Worm (Caenorhabditis elegans) whole organism, L2 larva: ENCODE data around the gene cam-1.

Experiments used
- ama-1 ChIP-seq: fragments of 150-350 bp; optimal IDR thresholded peaks from 2 replicates; lab custom pipeline; 2018; ENCODE audit warnings: inconsistent platforms
- blmp-1 ChIP-seq: sonication (generic microtip); optimal IDR thresholded peaks from 2 replicates; lab custom pipeline; 2017; ENCODE audit warnings: missing genetic modification characterization, mild to moderate bottlenecking, missing compliant biosample characterization, antibody characterized with exemption, moderate library complexity; ENCODE audit not compliant: insufficient read depth
- egl-27 ChIP-seq: sonication (generic microtip); optimal IDR thresholded peaks from 3 replicates; lab custom pipeline; 2017; ENCODE audit warnings: missing biosample characterization, missing genetic modification reagents, missing genetic modification characterization
- nhr-11 ChIP-seq: fragments of 150-350 bp; optimal IDR thresholded peaks from 2 replicates; lab custom pipeline; 2014; ENCODE audit warnings: missing biosample characterization, missing genetic modification characterization
- nhr-237 ChIP-seq: fragments of 150-350 bp; optimal IDR thresholded peaks from 2 replicates; lab custom pipeline; 2014; ENCODE audit warnings: missing biosample characterization, missing genetic modification characterization
- unc-62 ChIP-seq: fragments of 150-350 bp; optimal IDR thresholded peaks from 2 replicates; lab custom pipeline; 2014; ENCODE audit warnings: missing biosample characterization, missing genetic modification reagents, missing genetic modification characterization

DNA sequence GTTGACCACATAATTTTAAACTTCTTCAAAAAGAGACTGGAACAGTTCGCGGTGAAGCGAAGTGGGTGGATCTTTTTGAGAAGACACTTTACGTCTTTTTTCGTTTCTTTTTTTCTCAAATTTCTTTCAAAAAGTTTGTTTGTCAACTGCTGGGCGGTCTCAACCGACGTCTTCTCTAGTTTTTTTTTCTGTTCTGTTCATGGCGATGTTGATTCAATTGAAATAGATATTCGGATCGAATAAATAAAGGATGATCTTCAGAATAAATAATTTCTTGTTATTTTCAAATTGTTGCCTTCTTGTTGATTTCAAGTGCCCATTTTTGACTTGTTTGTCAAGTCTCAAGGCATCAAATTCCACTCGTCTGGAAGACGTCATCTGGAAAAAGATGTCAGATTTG lies 59.7 kb downstream of the cam-1 start, which contains the start of gene T26C5.4:
- no peak for TF ChIP-seq blmp-1
- no peak for TF ChIP-seq ama-1
- TF ChIP-seq unc-62 (GFP tag; lab: Kevin White, UChicago): no peak
- TF ChIP-seq nhr-237: no peak
- TF ChIP-seq egl-27 (tag; lab: Kevin White, UChicago): no peak
- TF ChIP-seq nhr-11: no peak
